Worm (Caenorhabditis elegans) whole organism, L4/young adult: ENCODE data around the gene nhr-97.
A peak's percentile ranks its signal among the peaks of the same experiment; 100 is the strongest.
"Not testable (repeated sequence)": the region's sequence is repeated elsewhere in the genome, so short reads cannot be mapped to it uniquely, and the experiment has no call there.

Experiments used
- W03F9.2 ChIP-seq: fragments of 150-350 bp; optimal IDR thresholded peaks from 2 replicates; lab custom pipeline; 2014; ENCODE audit warnings: missing biosample characterization, missing genetic modification characterization
- dao-5 ChIP-seq: sonication (generic microtip); optimal IDR thresholded peaks from 2 replicates; lab custom pipeline; 2016; ENCODE audit warnings: missing genotype, missing genetic modification characterization, moderate library complexity, missing compliant biosample characterization
- him-1 ChIP-seq: sonication (generic microtip); optimal IDR thresholded peaks from 2 replicates; lab custom pipeline; 2016; ENCODE audit warnings: missing genotype, missing genetic modification reagents, missing genetic modification characterization, missing compliant biosample characterization

Gene nhr-97

ce11 chrIV:9734861-9735260, 22.6 kb upstream of the nhr-97 start:
- TF ChIP-seq him-1 (no peak), W03F9.2 (no peak), dao-5 (tag; lab: Kevin White, UChicago) (no peak)

- TF ChIP-seq dao-5 (tag; lab: Kevin White, UChicago) = no peak
- peak; percentile 21 for TF ChIP-seq W03F9.2
- no peak for TF ChIP-seq him-1
These were observed 21.7 kb upstream of the nhr-97 start for ce11 chrIV:9735750-9736149.

ce11 chrIV:9737204-9737790, 20.1 kb upstream of the nhr-97 start, which contains the start of gene cka-1:
Gene cka-1, minus strand, starts transcription at chrIV:9737621.
- TF ChIP-seq him-1 (no peak), W03F9.2 (no peak), dao-5 (tag; lab: Kevin White, UChicago) (no peak)

ce11 chrIV:9738194-9738593, 19.2 kb upstream of the nhr-97 start, which contains the start of gene C28D4.10:
Gene C28D4.10, plus strand, starts transcription at chrIV:9738494.
- TF ChIP-seq him-1 (no peak), W03F9.2 (no peak), dao-5 (tag; lab: Kevin White, UChicago) (no peak)

ce11 chrIV:9739001-9739400, 18.4 kb upstream of the nhr-97 start:
- TF ChIP-seq W03F9.2 (no peak), dao-5 (tag; lab: Kevin White, UChicago) (no peak), him-1 (no peak)

- TF ChIP-seq him-1; W03F9.2; dao-5 (tag; lab: Kevin White, UChicago): not testable (repeated sequence)
These were observed 16.4 kb upstream of the nhr-97 start, which contains the start of gene gln-6 for ce11 chrIV:9740851-9741549. Gene gln-6, minus strand, starts transcription at chrIV:9740901.

- TF ChIP-seq dao-5 (tag; lab: Kevin White, UChicago) = no peak
- no peak for TF ChIP-seq W03F9.2
- no peak for TF ChIP-seq him-1
These were observed 14.6 kb upstream of the nhr-97 start, which contains the start of gene C28D4.7 for ce11 chrIV:9742883-9743282. Gene C28D4.7, minus strand, starts transcription at chrIV:9743147.

- TF ChIP-seq W03F9.2 (no peak), dao-5 (tag; lab: Kevin White, UChicago) (no peak), him-1 (no peak)
These were observed 12.5 kb upstream of the nhr-97 start, which contains the start of gene C28D4.4 for ce11 chrIV:9744905-9745304. Gene C28D4.4, minus strand, starts transcription at chrIV:9745005.

- TF ChIP-seq dao-5 (tag; lab: Kevin White, UChicago) = no peak
- TF ChIP-seq him-1 = no peak
- TF ChIP-seq W03F9.2 = no peak
These were observed 10.7 kb upstream of the nhr-97 start, which contains the start of gene C28D4.5 for ce11 chrIV:9746762-9747161. Gene C28D4.5, minus strand, starts transcription at chrIV:9746862.

ce11 chrIV:9748342-9748741, 9.1 kb upstream of the nhr-97 start, which contains the start of gene C28D4.8:
Gene C28D4.8, minus strand, starts transcription at chrIV:9748442.
- no peak for TF ChIP-seq dao-5 (tag; lab: Kevin White, UChicago)
- no peak for TF ChIP-seq him-1
- TF ChIP-seq W03F9.2 = no peak

ce11 chrIV:9755713-9756112, 1.7 kb upstream of the nhr-97 start:
- TF ChIP-seq W03F9.2 (no peak), him-1 (no peak), dao-5 (tag; lab: Kevin White, UChicago) (no peak)

- TF ChIP-seq W03F9.2 (peak; percentile 41), dao-5 (tag; lab: Kevin White, UChicago) (no peak), him-1 (no peak)
These were observed 605 bp upstream of the nhr-97 start for ce11 chrIV:9756647-9757424.

- TF ChIP-seq dao-5 (tag; lab: Kevin White, UChicago) (no peak), him-1 (no peak), W03F9.2 (no peak)
These were observed 4.3 kb downstream of the nhr-97 start for ce11 chrIV:9761751-9762150.

- TF ChIP-seq him-1 (no peak), dao-5 (tag; lab: Kevin White, UChicago) (no peak), W03F9.2 (no peak)
These were observed 5.3 kb downstream of the nhr-97 start for ce11 chrIV:9762667-9763173.
